Fruit fly (Drosophila melanogaster): ENCODE results near the gene CG13625.

DNA sequence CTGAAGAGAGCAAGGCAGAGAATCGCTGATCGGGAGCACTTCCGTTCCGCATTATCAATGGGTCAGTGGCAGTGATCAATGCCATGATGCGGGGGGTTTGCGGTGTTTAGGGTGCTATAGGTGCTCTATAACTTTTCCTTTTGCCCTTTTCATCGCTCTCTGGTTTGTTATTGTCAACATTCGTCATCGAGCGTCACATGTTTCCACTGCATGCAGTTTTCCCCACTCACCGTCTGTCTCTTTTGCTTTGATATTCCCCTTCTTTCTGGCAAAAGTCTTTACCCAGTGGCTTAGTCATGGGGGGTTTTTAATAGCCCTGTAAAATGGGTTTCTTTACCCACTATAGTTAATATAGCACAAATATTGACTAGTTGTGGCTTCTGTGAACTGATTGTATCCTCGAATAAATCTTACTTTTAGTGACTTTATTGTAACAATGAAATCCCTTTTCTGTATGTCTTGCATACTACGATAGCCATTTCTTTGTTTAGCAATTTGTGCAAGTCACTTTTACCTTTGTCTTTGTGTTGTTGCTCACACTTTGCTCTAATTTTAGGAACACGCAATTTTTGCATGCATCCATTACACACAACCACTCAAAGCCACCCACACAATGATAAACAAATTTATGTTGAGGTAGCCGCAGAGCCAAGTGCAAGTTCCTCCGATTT lies 18.1 kb downstream of the CG13625 start:
- TF ChIP-seq cic (GFP tag; optimal IDR thresholded peaks at IDR 0.05) (peak; percentile 95), CG33017 (tag; optimal IDR thresholded peaks at IDR 0.05) (peak; percentile 47), Clk (GFP tag; optimal IDR thresholded peaks at IDR 0.05) (peak; percentile 25), cnc (optimal IDR thresholded peaks at IDR 0.05) (peak; percentile 76 to 84), ovo (GFP tag; optimal IDR thresholded peaks at IDR 0.05) (no peak), CG1620 (GFP tag; optimal IDR thresholded peaks at IDR 0.05) (no peak), toe (GFP tag; optimal IDR thresholded peaks at IDR 0.05) (no peak), pad (GFP tag; optimal IDR thresholded peaks at IDR 0.05) (peak; percentile 61), tj (GFP tag; optimal IDR thresholded peaks at IDR 0.05) (no peak), CG14711 (tag; optimal IDR thresholded peaks at IDR 0.05) (no peak), CG7101 (tag; optimal IDR thresholded peaks at IDR 0.05) (peak; percentile 40), CG7045 (GFP tag; optimal IDR thresholded peaks at IDR 0.05) (peak; percentile 22)
